Worm (Caenorhabditis elegans): ENCODE results near the gene arl-6.

Gene arl-6

ce11 chrIII:4844327-4844726, 29.7 kb upstream of the arl-6 start, which contains the start of the genes clec-157 and fkh-5:
Gene clec-157 (minus strand): TSS chrIII:4844427.
Gene fkh-5 (plus strand): TSS chrIII:4844662.
- TF ChIP-seq hmg-20 (GFP tag; IDR thresholded peaks at IDR 0.05) (no peak), tbp1 (GFP tag; optimal IDR thresholded peaks at IDR 0.05) (no peak), lin-54 (GFP tag; optimal IDR thresholded peaks at IDR 0.05) (no peak), mxl-1 (tag; optimal IDR thresholded peaks at IDR 0.05) (no peak), F33H1.4 (GFP tag; IDR thresholded peaks at IDR 0.05) (no peak), zfh-2 (GFP tag; conservative IDR thresholded peaks at IDR 0.05) (no peak), ceh-100 (GFP tag; IDR thresholded peaks at IDR 0.05) (no peak), ztf-25 (GFP tag; IDR thresholded peaks at IDR 0.05) (no peak), gei-17 (GFP tag; optimal IDR thresholded peaks at IDR 0.05) (no peak), ZK185.1 (tag; optimal IDR thresholded peaks at IDR 0.05; ENCODE audit: poor library complexity, severe bottlenecking) (no peak), xnd-1 (tag; optimal IDR thresholded peaks at IDR 0.05) (no peak), sea-2 (GFP tag; IDR thresholded peaks at IDR 0.05) (no peak), dpff-1 (tag; optimal IDR thresholded peaks at IDR 0.05) (no peak), dox-1 (GFP tag; IDR thresholded peaks at IDR 0.05) (no peak), nfya-1 (tag; optimal IDR thresholded peaks at IDR 0.05; ENCODE audit: borderline replicate concordance, insufficient read depth) (no peak), F22D6.2 (tag; optimal IDR thresholded peaks at IDR 0.05) (no peak), ztf-26 (tag; optimal IDR thresholded peaks at IDR 0.05) (no peak), snpc-4 (GFP tag; optimal IDR thresholded peaks at IDR 0.05) (no peak), snpc-4 (tag; optimal IDR thresholded peaks at IDR 0.05) (no peak)

DNA sequence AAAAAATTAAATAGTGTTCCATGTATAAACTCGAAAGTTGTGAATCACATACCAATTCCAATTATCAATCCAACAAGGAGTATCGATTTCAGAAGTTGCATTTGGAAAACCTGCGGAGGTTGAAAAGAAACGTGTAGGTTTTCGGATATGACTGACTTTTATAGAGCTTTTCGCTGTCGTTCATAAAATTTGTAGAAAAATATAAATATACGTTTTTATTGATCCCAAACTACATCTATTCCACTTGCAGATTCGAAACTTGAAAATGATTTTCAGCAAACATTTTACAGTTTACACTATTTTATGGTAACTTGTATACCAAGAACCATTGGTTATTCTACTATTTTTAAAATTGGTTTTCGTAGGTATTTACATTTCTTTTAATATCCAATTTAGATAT, 27.5 kb upstream of the arl-6 start, which contains the start of gene clec-156:
TSS of gene clec-156 (minus strand) at position 101 of the 400 bp plus-strand sequence.
- no peak for TF ChIP-seq ztf-18 (tag; optimal IDR thresholded peaks at IDR 0.05)
- no peak for TF ChIP-seq lsl-1 (GFP tag; optimal IDR thresholded peaks at IDR 0.05)
- TF ChIP-seq lag-1 (GFP tag; IDR thresholded peaks at IDR 0.05), result no peak
- no peak for TF ChIP-seq snpc-1.3 (tag; optimal IDR thresholded peaks at IDR 0.05; ENCODE audit: insufficient read depth)
- no peak for TF ChIP-seq dox-1 (GFP tag; IDR thresholded peaks at IDR 0.05)
- no peak for TF ChIP-seq cebp-2 (GFP tag; IDR thresholded peaks at IDR 0.05)
- no peak for TF ChIP-seq ceh-100 (GFP tag; IDR thresholded peaks at IDR 0.05)
- TF ChIP-seq ccch-3 (GFP tag; optimal IDR thresholded peaks at IDR 0.05), result no peak
- no peak for TF ChIP-seq mxl-1 (tag; optimal IDR thresholded peaks at IDR 0.05)
- TF ChIP-seq aptf-3 (GFP tag; IDR thresholded peaks at IDR 0.05), result no peak
- TF ChIP-seq somi-1 (GFP tag; optimal IDR thresholded peaks at IDR 0.05), result no peak
- no peak for TF ChIP-seq repo-1 (tag; optimal IDR thresholded peaks at IDR 0.05)
- TF ChIP-seq F23B12.7 (tag; optimal IDR thresholded peaks at IDR 0.05; ENCODE audit: insufficient read depth), result no peak
- TF ChIP-seq chd-7 (tag; optimal IDR thresholded peaks at IDR 0.05), result no peak
- TF ChIP-seq hmg-20 (GFP tag; IDR thresholded peaks at IDR 0.05), result no peak
- no peak for TF ChIP-seq ceh-58 (GFP tag; IDR thresholded peaks at IDR 0.05)
- TF ChIP-seq Y53G8AR.9 (GFP tag; conservative IDR thresholded peaks at IDR 0.05), result no peak
- no peak for TF ChIP-seq madf-10 (tag; optimal IDR thresholded peaks at IDR 0.05)
- no peak for TF ChIP-seq F49E8.2 (tag; optimal IDR thresholded peaks at IDR 0.05; ENCODE audit: insufficient read depth)
- no peak for TF ChIP-seq madf-6 (GFP tag; IDR thresholded peaks at IDR 0.05)

ce11 chrIII:4837429-4837828, 22.8 kb upstream of the arl-6 start, which contains the start of the genes acbp-7 and F26A1.19:
Gene acbp-7 (plus strand): TSS chrIII:4837729.
Gene F26A1.19 (plus strand): TSS chrIII:4837731.
- TF ChIP-seq rcor-1 (GFP tag; IDR thresholded peaks at IDR 0.05) (no peak), nfyb-1 (GFP tag; IDR thresholded peaks at IDR 0.05) (no peak), zim-3 (tag; optimal IDR thresholded peaks at IDR 0.05) (no peak), ztf-28 (GFP tag; IDR thresholded peaks at IDR 0.05) (no peak), D2030.7 (GFP tag; IDR thresholded peaks at IDR 0.05) (no peak), tbp1 (GFP tag; optimal IDR thresholded peaks at IDR 0.05) (no peak), unc-62 (GFP tag; optimal IDR thresholded peaks at IDR 0.05) (no peak), mcd-1 (GFP tag; IDR thresholded peaks at IDR 0.05) (no peak), bed-2 (GFP tag; IDR thresholded peaks at IDR 0.05) (no peak), F39B2.1 (GFP tag; IDR thresholded peaks at IDR 0.05) (no peak), C06A6.2 (GFP tag; conservative IDR thresholded peaks at IDR 0.05) (no peak), egl-18 (GFP tag; IDR thresholded peaks at IDR 0.05) (no peak)

All from whole organism, young adult.